Worm (Caenorhabditis elegans) whole organism, L2 larva: ENCODE measurements around the gene F08H9.4.

Experiments
- F13H6.1 ChIP-seq: sonication (generic microtip); optimal IDR thresholded peaks from 2 replicates; lab custom pipeline; 2016; ENCODE audit warnings: missing genetic modification characterization, missing compliant biosample characterization
- R02D3.7 ChIP-seq: fragments of 150-350 bp; optimal IDR thresholded peaks from 2 replicates; lab custom pipeline; 2014; ENCODE audit warnings: missing biosample characterization, missing genetic modification characterization
- ZK546.5 ChIP-seq: sonication (generic microtip); optimal IDR thresholded peaks from 2 replicates; lab custom pipeline; 2017; ENCODE audit warnings: missing biosample characterization, missing genetic modification characterization
- aly-2 ChIP-seq: fragments of 150-350 bp; optimal IDR thresholded peaks from 2 replicates; lab custom pipeline; 2014; ENCODE audit warnings: missing biosample characterization, missing genetic modification characterization
- ama-1 ChIP-seq: fragments of 150-350 bp; optimal IDR thresholded peaks from 2 replicates; lab custom pipeline; 2018; ENCODE audit warnings: inconsistent platforms
- blmp-1 ChIP-seq: sonication (generic microtip); optimal IDR thresholded peaks from 2 replicates; lab custom pipeline; 2017; ENCODE audit warnings: missing genetic modification characterization, mild to moderate bottlenecking, missing compliant biosample characterization, antibody characterized with exemption, moderate library complexity; ENCODE audit not compliant: insufficient read depth
- ceh-16 ChIP-seq: fragments of 150-350 bp; optimal IDR thresholded peaks from 2 replicates; lab custom pipeline; 2014; ENCODE audit warnings: missing biosample characterization, missing genetic modification characterization
- ceh-82 ChIP-seq: fragments of 150-350 bp; optimal IDR thresholded peaks from 2 replicates; lab custom pipeline; 2014; ENCODE audit warnings: missing biosample characterization, missing genetic modification characterization
- crh-2 ChIP-seq: sonication (generic microtip); optimal IDR thresholded peaks from 2 replicates; lab custom pipeline; 2017; ENCODE audit warnings: missing biosample characterization, missing genetic modification characterization
- dmd-4 ChIP-seq: sonication (generic microtip); optimal IDR thresholded peaks from 2 replicates; lab custom pipeline; 2017; ENCODE audit warnings: missing biosample characterization, missing genetic modification characterization
- egl-27 ChIP-seq: sonication (generic microtip); optimal IDR thresholded peaks from 3 replicates; lab custom pipeline; 2017; ENCODE audit warnings: missing biosample characterization, missing genetic modification reagents, missing genetic modification characterization
- elt-1 ChIP-seq: fragments of 150-350 bp; optimal IDR thresholded peaks from 2 replicates; lab custom pipeline; 2014; ENCODE audit warnings: missing biosample characterization, missing genetic modification characterization
- fos-1 ChIP-seq: fragments of 150-350 bp; optimal IDR thresholded peaks from 2 replicates; lab custom pipeline; 2014; ENCODE audit warnings: missing biosample characterization, missing genetic modification characterization
- gmeb-1 ChIP-seq: fragments of 150-350 bp; optimal IDR thresholded peaks from 2 replicates; lab custom pipeline; 2014; ENCODE audit warnings: missing biosample characterization, missing genetic modification characterization
- lin-13 ChIP-seq: fragments of 150-350 bp; optimal IDR thresholded peaks from 2 replicates; lab custom pipeline; 2014; ENCODE audit warnings: missing biosample characterization, missing genetic modification reagents, missing genetic modification characterization
- lin-39 ChIP-seq: fragments of 150-350 bp; optimal IDR thresholded peaks from 2 replicates; lab custom pipeline; 2014; ENCODE audit warnings: missing biosample characterization, missing genetic modification reagents, missing genetic modification characterization
- lsy-2 ChIP-seq, 2 experiments: fragments of 150-350 bp in 1 of 2; sonication (generic microtip) in 1 of 2; optimal IDR thresholded peaks; 2 replicates each; lab custom pipeline; 2014 to 2017; ENCODE audit warnings: missing biosample characterization in 2 of 2, missing genetic modification characterization in 2 of 2
- mab-5 ChIP-seq: fragments of 150-350 bp; optimal IDR thresholded peaks from 2 replicates; lab custom pipeline; 2014; ENCODE audit warnings: missing biosample characterization, missing genetic modification characterization
- mdl-1 ChIP-seq, 2 experiments: fragments of 150-350 bp in 1 of 2; sonication (generic microtip) in 1 of 2; optimal IDR thresholded peaks; 2 replicates each; lab custom pipeline; 2017; ENCODE audit warnings: missing biosample characterization in 2 of 2, missing genetic modification characterization in 2 of 2
- nhr-10 ChIP-seq: sonication (generic microtip); optimal IDR thresholded peaks from 2 replicates; lab custom pipeline; 2017; ENCODE audit warnings: missing biosample characterization, missing genetic modification characterization
- nhr-11 ChIP-seq: fragments of 150-350 bp; optimal IDR thresholded peaks from 2 replicates; lab custom pipeline; 2014; ENCODE audit warnings: missing biosample characterization, missing genetic modification characterization
- nhr-21 ChIP-seq: fragments of 150-350 bp; optimal IDR thresholded peaks from 2 replicates; lab custom pipeline; 2014; ENCODE audit warnings: missing biosample characterization, missing genetic modification characterization
- nhr-23 ChIP-seq: fragments of 150-350 bp; optimal IDR thresholded peaks from 2 replicates; lab custom pipeline; 2014; ENCODE audit warnings: missing biosample characterization, missing genetic modification reagents, missing genetic modification characterization
- nhr-25 ChIP-seq: fragments of 150-350 bp; sonication (generic microtip); optimal IDR thresholded peaks from 3 replicates; lab custom pipeline; 2014; ENCODE audit warnings: missing biosample characterization, missing genetic modification characterization
- nhr-6 ChIP-seq: fragments of 150-350 bp; optimal IDR thresholded peaks from 2 replicates; lab custom pipeline; 2014; ENCODE audit warnings: missing biosample characterization, missing genetic modification characterization
- nhr-77 ChIP-seq: fragments of 150-350 bp; optimal IDR thresholded peaks from 2 replicates; lab custom pipeline; 2014; ENCODE audit warnings: missing biosample characterization, missing genetic modification characterization
- peb-1 ChIP-seq: fragments of 150-350 bp; optimal IDR thresholded peaks from 2 replicates; lab custom pipeline; 2014; ENCODE audit warnings: missing biosample characterization, missing genetic modification characterization
- sem-4 ChIP-seq: fragments of 150-350 bp; optimal IDR thresholded peaks from 2 replicates; lab custom pipeline; 2014; ENCODE audit warnings: missing biosample characterization, missing genetic modification reagents, missing genetic modification characterization
- skn-1 ChIP-seq: sonication (generic microtip); optimal IDR thresholded peaks from 2 replicates; lab custom pipeline; 2017; ENCODE audit warnings: missing biosample characterization, missing genetic modification characterization
- sma-3 ChIP-seq: sonication (generic microtip); optimal IDR thresholded peaks from 2 replicates; lab custom pipeline; 2016; ENCODE audit warnings: missing genetic modification reagents, missing genetic modification characterization, missing compliant biosample characterization
- sma-9 ChIP-seq, 2 experiments: fragments of 150-350 bp in 1 of 2; sonication (generic microtip) in 1 of 2; optimal IDR thresholded peaks; 2 replicates each; lab custom pipeline; 2014 to 2016; ENCODE audit warnings: missing genetic modification characterization in 2 of 2, mild to moderate bottlenecking in 1 of 2, missing biosample characterization in 1 of 2, missing compliant biosample characterization in 1 of 2, missing genetic modification reagents in 1 of 2, moderate library complexity in 1 of 2
- unc-39 ChIP-seq: fragments of 150-350 bp; optimal IDR thresholded peaks from 2 replicates; lab custom pipeline; 2014; ENCODE audit warnings: missing biosample characterization, missing genetic modification characterization
- unc-62 ChIP-seq: fragments of 150-350 bp; optimal IDR thresholded peaks from 2 replicates; lab custom pipeline; 2014; ENCODE audit warnings: missing biosample characterization, missing genetic modification reagents, missing genetic modification characterization
- ztf-1 ChIP-seq: fragments of 200-800 bp; sonication (Bioruptor generic); conservative IDR thresholded peaks from 2 replicates; pipeline ENCODE4 v1.3.6; 2022; ENCODE audit warnings: missing genetic modification characterization, missing compliant biosample characterization
- ztf-11 ChIP-seq: sonication (generic microtip); optimal IDR thresholded peaks from 2 replicates; lab custom pipeline; 2017; ENCODE audit warnings: missing biosample characterization, missing genetic modification characterization
- ztf-4 ChIP-seq: fragments of 150-350 bp; optimal IDR thresholded peaks from 2 replicates; lab custom pipeline; 2014; ENCODE audit warnings: missing biosample characterization, missing genetic modification characterization

Gene F08H9.4

ce11 chrV:14506713-14507675 lies 42.8 kb upstream of the F08H9.4 start (continued):
- TF ChIP-seq unc-62 (GFP tag; lab: Kevin White, UChicago) (no peak), sem-4 (tag; lab: Kevin White, UChicago) (peak; percentile 60)

- TF ChIP-seq nhr-21 (tag; lab: Kevin White, UChicago) (peak; percentile 85), sma-9 (GFP tag; optimal IDR thresholded peaks at IDR 0.05; lab: Kevin White, UChicago) (peak; percentile 40), sma-9 (tag; optimal IDR thresholded peaks at IDR 0.05; lab: Kevin White, UChicago) (no peak), sem-4 (tag; lab: Kevin White, UChicago) (peak; percentile 42), egl-27 (tag; lab: Kevin White, UChicago) (peak; percentile 73), blmp-1 (tag; lab: Kevin White, UChicago) (peak; percentile 33), skn-1 (tag; lab: Kevin White, UChicago) (peak; percentile 28), ztf-1 (GFP tag; lab: Robert Waterston, UW) (no peak), nhr-25 (tag; lab: Kevin White, UChicago) (peak; percentile 48), ceh-16 (tag; lab: Kevin White, UChicago) (peak; percentile 89), mab-5 (no peak), gmeb-1 (peak; percentile 24), ztf-4 (tag; lab: Kevin White, UChicago) (no peak), ama-1 (lab: Kevin White, UChicago) (no peak), sma-3 (GFP tag; lab: Kevin White, UChicago) (peak; percentile 44), elt-1 (tag; lab: Kevin White, UChicago) (peak; percentile 85), fos-1 (tag; lab: Kevin White, UChicago) (peak; percentile 90), mdl-1 (tag; optimal IDR thresholded peaks at IDR 0.05; lab: Kevin White, UChicago) (peak in 1 of 2 experiments; percentile 4), nhr-23 (tag; lab: Kevin White, UChicago) (no peak), lin-39 (no peak)
Measured at ce11 chrV:14505745-14506214, 41.6 kb upstream of the F08H9.4 start.

ce11 chrV:14504774-14505173 lies 40.5 kb upstream of the F08H9.4 start:
- no peak for TF ChIP-seq nhr-77 (tag; lab: Kevin White, UChicago)
- TF ChIP-seq nhr-10 = no peak
- TF ChIP-seq fos-1 (tag; lab: Kevin White, UChicago) = peak; percentile 68
- peak; percentile 41 for TF ChIP-seq ceh-16 (tag; lab: Kevin White, UChicago)
- TF ChIP-seq nhr-25 (tag; lab: Kevin White, UChicago) = no peak
- no peak for TF ChIP-seq nhr-23 (tag; lab: Kevin White, UChicago)
- TF ChIP-seq unc-39 (tag; lab: Kevin White, UChicago) = no peak
- TF ChIP-seq, all 48 proteins: peak for 2

ce11 chrV:14504120-14504519 lies 39.9 kb upstream of the F08H9.4 start:
- TF ChIP-seq fos-1 (tag; lab: Kevin White, UChicago) (peak; percentile 32), lin-13 (GFP tag; lab: Kevin White, UChicago) (no peak), sma-9 (GFP tag; optimal IDR thresholded peaks at IDR 0.05; lab: Kevin White, UChicago) (no peak), sma-9 (tag; optimal IDR thresholded peaks at IDR 0.05; lab: Kevin White, UChicago) (no peak)

- TF ChIP-seq fos-1 (tag; lab: Kevin White, UChicago) = peak; percentile 92
- no peak for TF ChIP-seq crh-2 (tag; lab: Kevin White, UChicago)
- TF ChIP-seq ceh-82 (tag; lab: Kevin White, UChicago) = no peak
- no peak for TF ChIP-seq lin-13 (GFP tag; lab: Kevin White, UChicago)
- no peak for TF ChIP-seq blmp-1 (tag; lab: Kevin White, UChicago)
- TF ChIP-seq nhr-11 (tag; lab: Kevin White, UChicago) = no peak
- peak; percentile 47 for TF ChIP-seq skn-1 (tag; lab: Kevin White, UChicago)
- TF ChIP-seq ZK546.5 (tag; lab: Kevin White, UChicago) = no peak
- no peak for TF ChIP-seq lin-39
- no peak for TF ChIP-seq lsy-2 (tag; optimal IDR thresholded peaks at IDR 0.05; lab: Kevin White, UChicago)
- no peak for TF ChIP-seq nhr-23 (tag; lab: Kevin White, UChicago)
- TF ChIP-seq ztf-11 = no peak
- no peak for TF ChIP-seq unc-39 (tag; lab: Kevin White, UChicago)
- no peak for TF ChIP-seq R02D3.7 (tag; lab: Kevin White, UChicago)
- no peak for TF ChIP-seq dmd-4
- TF ChIP-seq egl-27 (tag; lab: Kevin White, UChicago) = no peak
- no peak for TF ChIP-seq peb-1
- no peak for TF ChIP-seq elt-1 (tag; lab: Kevin White, UChicago)
- TF ChIP-seq sma-3 (GFP tag; lab: Kevin White, UChicago) = peak; percentile 8
- no peak for TF ChIP-seq nhr-6 (tag; lab: Kevin White, UChicago)
- no peak for TF ChIP-seq F13H6.1
- TF ChIP-seq sem-4 (tag; lab: Kevin White, UChicago) = no peak
- no peak for TF ChIP-seq aly-2 (tag; lab: Kevin White, UChicago)
- TF ChIP-seq sma-9 (GFP tag; optimal IDR thresholded peaks at IDR 0.05; lab: Kevin White, UChicago) = peak; percentile 1
- TF ChIP-seq sma-9 (tag; optimal IDR thresholded peaks at IDR 0.05; lab: Kevin White, UChicago) = no peak
Measured at ce11 chrV:14503065-14503464, 38.8 kb upstream of the F08H9.4 start.
